Worm (Caenorhabditis elegans) whole organism, L4 larva: ENCODE data around the gene C54G7.1.

Experiments used
- D1046.2 ChIP-seq: fragments of 200-800 bp; sonication (Bioruptor generic); IDR thresholded peaks from 2 replicates; pipeline ENCODE4 v1.3.6; 2022; ENCODE audit warnings: missing genetic modification characterization, missing compliant biosample characterization
- F49E8.2 ChIP-seq: sonication (generic microtip); optimal IDR thresholded peaks from 2 replicates; lab custom pipeline; 2016; ENCODE audit warnings: missing compliant biosample characterization, mild to moderate bottlenecking, missing genetic modification characterization, borderline replicate concordance
- R02D3.7 ChIP-seq: fragments of 150-350 bp; sonication (generic microtip); optimal IDR thresholded peaks from 3 replicates; lab custom pipeline; 2014; ENCODE audit warnings: missing biosample characterization, missing genetic modification characterization
- T20F7.1 ChIP-seq: fragments of 200-800 bp; sonication (Bioruptor generic); optimal IDR thresholded peaks from 2 replicates; lab custom pipeline; 2018; ENCODE audit warnings: mild to moderate bottlenecking, missing genetic modification characterization, missing compliant biosample characterization
- T26A8.4 ChIP-seq: fragments of 200-800 bp; sonication (Bioruptor generic); IDR thresholded peaks from 2 replicates; pipeline ENCODE4 v1.3.6; 2022; ENCODE audit warnings: missing genetic modification characterization, missing compliant biosample characterization
- Y105C5A.15 ChIP-seq: fragments of 200-800 bp; sonication (Bioruptor generic); IDR thresholded peaks from 2 replicates; pipeline ENCODE4 v1.3.6; 2022; ENCODE audit warnings: missing genetic modification characterization, missing compliant biosample characterization
- Y75B8A.6 ChIP-seq: fragments of 200-800 bp; sonication (Bioruptor generic); IDR thresholded peaks from 2 replicates; pipeline ENCODE4 v1.3.6; 2022; ENCODE audit warnings: missing genetic modification reagents, missing genetic modification characterization, missing compliant biosample characterization
- aha-1 ChIP-seq: fragments of 150-350 bp; peaks from one replicate; lab custom pipeline; 2014; ENCODE audit warnings: missing biosample characterization, missing genetic modification characterization
- ceh-44 ChIP-seq: fragments of 200-800 bp; sonication (Bioruptor generic); IDR thresholded peaks from 2 replicates; pipeline ENCODE4 v1.3.6; 2022; ENCODE audit warnings: missing genetic modification reagents, missing genetic modification characterization, missing compliant biosample characterization
- ces-1 ChIP-seq: fragments of 150-350 bp; sonication (generic microtip); optimal IDR thresholded peaks from 4 replicates; lab custom pipeline; 2014; ENCODE audit warnings: missing biosample characterization, missing genetic modification reagents, missing genetic modification characterization
- cey-2 ChIP-seq: sonication (generic microtip); optimal IDR thresholded peaks from 3 replicates; lab custom pipeline; 2017; ENCODE audit warnings: missing genetic modification characterization, mild to moderate bottlenecking, missing compliant biosample characterization, antibody characterized with exemption, borderline replicate concordance; ENCODE audit not compliant: insufficient read depth
- daf-12 ChIP-seq: fragments of 150-350 bp; optimal IDR thresholded peaks from 2 replicates; lab custom pipeline; 2014; ENCODE audit warnings: missing biosample characterization, missing genetic modification reagents, missing genetic modification characterization
- dmd-8 ChIP-seq: fragments of 200-800 bp; sonication (Bioruptor generic); IDR thresholded peaks from 2 replicates; pipeline ENCODE4 v1.3.6; 2022; ENCODE audit warnings: missing genetic modification characterization, missing compliant biosample characterization
- dmd-9 ChIP-seq: fragments of 200-800 bp; sonication (Bioruptor generic); IDR thresholded peaks from 2 replicates; pipeline ENCODE4 v1.3.6; 2022; ENCODE audit warnings: missing genetic modification reagents, missing genetic modification characterization, missing compliant biosample characterization
- dve-1 ChIP-seq: sonication (generic microtip); optimal IDR thresholded peaks from 2 replicates; lab custom pipeline; 2017; ENCODE audit warnings: antibody characterized with exemption, mild to moderate bottlenecking, missing genetic modification characterization, missing compliant biosample characterization; ENCODE audit not compliant: insufficient read depth
- fkh-10 ChIP-seq: fragments of 150-350 bp; optimal IDR thresholded peaks from 2 replicates; lab custom pipeline; 2014; ENCODE audit warnings: missing biosample characterization, missing genetic modification reagents, missing genetic modification characterization
- jun-1 ChIP-seq: fragments of 150-350 bp; optimal IDR thresholded peaks from 2 replicates; lab custom pipeline; 2014; ENCODE audit warnings: missing biosample characterization, missing genetic modification reagents, missing genetic modification characterization
- lin-29 ChIP-seq: fragments of 200-800 bp; sonication (Bioruptor generic); IDR thresholded peaks from 2 replicates; pipeline ENCODE4 v1.3.6; 2022; ENCODE audit warnings: missing genetic modification reagents, missing genetic modification characterization, missing compliant biosample characterization
- lsy-2 ChIP-seq, 2 experiments: fragments of 150-350 bp in 1 of 2; sonication (generic microtip) in 1 of 2; optimal IDR thresholded peaks; 2 replicates each; lab custom pipeline; 2014 to 2017; ENCODE audit warnings: missing biosample characterization in 2 of 2, missing genetic modification characterization in 2 of 2
- mep-1 ChIP-seq: fragments of 150-350 bp; sonication (generic microtip); optimal IDR thresholded peaks from 3 replicates; lab custom pipeline; 2014; ENCODE audit warnings: missing biosample characterization, missing genetic modification characterization
- mxl-2 ChIP-seq: fragments of 200-800 bp; sonication (Bioruptor generic); conservative IDR thresholded peaks from 2 replicates; pipeline ENCODE4 v1.3.6; 2022; ENCODE audit warnings: missing genetic modification reagents, missing genetic modification characterization, missing compliant biosample characterization
- nhr-10 ChIP-seq: fragments of 150-350 bp; optimal IDR thresholded peaks from 2 replicates; lab custom pipeline; 2014; ENCODE audit warnings: missing biosample characterization, missing genetic modification characterization
- nhr-102 ChIP-seq: sonication (generic microtip); optimal IDR thresholded peaks from 2 replicates; lab custom pipeline; 2016; ENCODE audit warnings: mild to moderate bottlenecking, missing genetic modification characterization, moderate library complexity, missing compliant biosample characterization
- nhr-111 ChIP-seq: fragments of 200-800 bp; sonication (Bioruptor generic); optimal IDR thresholded peaks from 2 replicates; lab custom pipeline; 2018; ENCODE audit warnings: mild to moderate bottlenecking, missing genetic modification characterization, missing compliant biosample characterization
- nhr-25 ChIP-seq: sonication (generic microtip); optimal IDR thresholded peaks from 2 replicates; lab custom pipeline; 2017; ENCODE audit warnings: missing genetic modification characterization, mild to moderate bottlenecking, missing compliant biosample characterization, antibody characterized with exemption, moderate library complexity, borderline replicate concordance; ENCODE audit not compliant: insufficient read depth
- nhr-41 ChIP-seq: fragments of 200-800 bp; sonication (Bioruptor generic); IDR thresholded peaks from 2 replicates; pipeline ENCODE4 v1.3.6; 2022; ENCODE audit warnings: missing genetic modification reagents, missing genetic modification characterization, missing compliant biosample characterization
- nhr-6 ChIP-seq: fragments of 150-350 bp; optimal IDR thresholded peaks from 2 replicates; lab custom pipeline; 2014; ENCODE audit warnings: missing biosample characterization, missing genetic modification characterization
- nhr-77 ChIP-seq: fragments of 150-350 bp; optimal IDR thresholded peaks from 2 replicates; lab custom pipeline; 2014; ENCODE audit warnings: missing biosample characterization, missing genetic modification characterization
- php-3 ChIP-seq: fragments of 200-800 bp; sonication (Bioruptor generic); IDR thresholded peaks from 2 replicates; pipeline ENCODE4 v1.3.6; 2022; ENCODE audit warnings: missing genetic modification reagents, missing genetic modification characterization, missing compliant biosample characterization
- pqm-1 ChIP-seq: sonication (generic microtip); optimal IDR thresholded peaks from 2 replicates; lab custom pipeline; 2017; ENCODE audit warnings: missing biosample characterization, missing genetic modification characterization
- saeg-2 ChIP-seq: fragments of 200-800 bp; sonication (Bioruptor generic); IDR thresholded peaks from 2 replicates; pipeline ENCODE4 v1.3.6; 2022; ENCODE audit warnings: missing genetic modification reagents, missing genetic modification characterization, missing compliant biosample characterization
- sdz-12 ChIP-seq: fragments of 200-800 bp; sonication (Bioruptor generic); optimal IDR thresholded peaks from 2 replicates; lab custom pipeline; 2018; ENCODE audit warnings: mild to moderate bottlenecking, missing genetic modification characterization, missing compliant biosample characterization
- set-16 ChIP-seq: fragments of 200-800 bp; sonication (Bioruptor generic); IDR thresholded peaks from 2 replicates; pipeline ENCODE4 v1.3.6; 2022; ENCODE audit warnings: missing genetic modification reagents, missing genetic modification characterization, missing compliant biosample characterization
- skn-1 ChIP-seq: fragments of 150-350 bp; optimal IDR thresholded peaks from 2 replicates; lab custom pipeline; 2014; ENCODE audit warnings: missing biosample characterization, missing genetic modification characterization
- snpc-4 ChIP-seq: fragments of 150-350 bp; optimal IDR thresholded peaks from 2 replicates; lab custom pipeline; 2014; ENCODE audit warnings: missing biosample characterization, missing genetic modification characterization
- spr-3 ChIP-seq: fragments of 200-800 bp; sonication (Bioruptor generic); optimal IDR thresholded peaks from 2 replicates; lab custom pipeline; 2018; ENCODE audit warnings: mild to moderate bottlenecking, missing genetic modification characterization, missing compliant biosample characterization
- unc-130 ChIP-seq: sonication (generic microtip); optimal IDR thresholded peaks from 2 replicates; lab custom pipeline; 2016; ENCODE audit warnings: missing genetic modification reagents, missing genetic modification characterization, missing compliant biosample characterization
- unc-39 ChIP-seq: sonication (generic microtip); optimal IDR thresholded peaks from 2 replicates; lab custom pipeline; 2017; ENCODE audit warnings: missing biosample characterization, missing genetic modification characterization
- vab-7 ChIP-seq: fragments of 200-800 bp; sonication (Bioruptor generic); IDR thresholded peaks from 2 replicates; pipeline ENCODE4 v1.3.6; 2022; ENCODE audit warnings: missing genetic modification reagents, missing genetic modification characterization, missing compliant biosample characterization
- zfp-2 ChIP-seq: sonication (generic microtip); optimal IDR thresholded peaks from 2 replicates; lab custom pipeline; 2016; ENCODE audit warnings: mild to moderate bottlenecking, missing genetic modification characterization, missing compliant biosample characterization
- zfp-3 ChIP-seq: fragments of 200-800 bp; sonication (Bioruptor generic); conservative IDR thresholded peaks from 2 replicates; pipeline ENCODE4 v1.3.6; 2022; ENCODE audit warnings: missing genetic modification reagents, missing genetic modification characterization, missing compliant biosample characterization
- ztf-11 ChIP-seq: fragments of 150-350 bp; optimal IDR thresholded peaks from 2 replicates; lab custom pipeline; 2014; ENCODE audit warnings: missing biosample characterization, missing genetic modification characterization
- ztf-7 ChIP-seq: fragments of 150-350 bp; optimal IDR thresholded peaks from 2 replicates; lab custom pipeline; 2014; ENCODE audit warnings: missing biosample characterization, missing genetic modification characterization

C54G7.1 gene

DNA sequence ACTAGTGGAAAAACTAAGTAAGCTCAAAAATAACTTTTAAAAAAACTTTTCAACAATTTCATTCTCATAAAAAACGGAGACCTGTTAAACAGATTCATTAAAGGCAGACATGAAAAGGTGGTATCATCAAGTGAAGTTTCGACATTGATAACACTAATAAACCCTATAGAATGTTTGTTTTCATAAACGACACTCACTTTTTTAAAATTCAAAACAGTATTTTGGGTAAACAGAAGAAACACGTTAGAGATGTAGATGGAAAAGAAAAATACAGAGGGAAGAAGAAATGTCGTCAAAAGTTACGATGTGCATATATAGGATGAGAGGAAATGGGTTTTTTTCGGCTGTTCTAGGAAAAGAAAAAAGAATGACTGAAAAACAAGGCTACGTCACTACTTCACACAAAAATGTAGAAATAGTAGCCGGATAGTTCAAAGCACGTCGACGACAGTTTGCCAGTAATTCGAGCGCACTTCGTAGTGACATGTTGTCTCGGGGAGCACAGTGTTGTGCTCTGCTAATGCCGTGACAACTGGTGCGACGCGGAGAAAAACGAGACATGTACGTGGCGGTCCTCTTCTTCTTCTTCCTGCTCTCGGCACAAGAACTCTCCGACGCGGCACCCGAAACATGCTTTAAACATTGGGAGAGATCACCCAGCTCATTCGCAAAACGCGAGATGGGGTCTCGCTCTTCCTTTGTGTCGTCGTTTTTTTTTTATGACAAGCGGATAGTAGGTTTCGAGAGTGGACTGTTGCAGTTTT is 34.5 kb upstream of the C54G7.1 start (continued):
- TF ChIP-seq vab-7 (GFP tag; lab: Robert Waterston, UW) (no peak), zfp-2 (no peak), unc-130 (GFP tag; lab: Kevin White, UChicago) (no peak), pqm-1 (tag; lab: Kevin White, UChicago) (no peak), saeg-2 (GFP tag; lab: Robert Waterston, UW) (no peak), set-16 (GFP tag; lab: Robert Waterston, UW) (peak; percentile 28; the same call in 1 of the 2 replicates), zfp-3 (GFP tag; lab: Robert Waterston, UW) (no peak), unc-39 (tag; lab: Kevin White, UChicago) (no peak)

DNA sequence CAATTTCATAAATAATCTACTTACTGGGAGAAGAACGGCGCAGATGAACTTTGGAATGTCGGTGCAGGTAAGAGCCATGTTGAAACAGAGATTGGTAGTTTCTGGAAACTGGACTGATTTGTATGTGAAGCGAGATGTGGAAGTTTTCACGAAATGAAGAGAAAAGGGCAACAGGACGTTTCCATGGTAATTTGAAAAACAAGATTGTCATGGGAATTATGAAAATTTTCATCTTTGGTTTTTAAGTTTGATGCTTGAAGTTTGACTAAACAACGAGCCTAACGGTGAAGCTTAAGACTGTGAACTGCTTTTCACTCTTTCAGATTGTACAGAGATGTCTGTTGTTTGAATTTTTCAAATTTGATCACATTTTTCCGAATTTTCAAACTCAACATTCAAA is 31.5 kb upstream of the C54G7.1 start, which contains the start of gene T23F2.3:
T23F2.3 (minus strand) TSS at position 101 of the 400 bp plus-strand sequence.
- TF ChIP-seq R02D3.7 (tag; lab: Kevin White, UChicago) (no peak), php-3 (GFP tag; lab: Robert Waterston, UW) (no peak), ztf-11 (no peak), mep-1 (tag; lab: Kevin White, UChicago) (no peak), F49E8.2 (tag; lab: Kevin White, UChicago) (no peak), skn-1 (no peak), lsy-2 (tag; optimal IDR thresholded peaks at IDR 0.05; lab: Kevin White, UChicago) (no peak), nhr-10 (tag; lab: Kevin White, UChicago) (no peak), dmd-9 (GFP tag; lab: Robert Waterston, UW) (no peak), T26A8.4 (GFP tag; lab: Robert Waterston, UW) (no peak), Y75B8A.6 (GFP tag; lab: Robert Waterston, UW) (no peak), set-16 (GFP tag; lab: Robert Waterston, UW) (no peak), Y105C5A.15 (GFP tag; lab: Robert Waterston, UW) (no peak), spr-3 (GFP tag; lab: Kevin White, UChicago) (no peak), lin-29 (GFP tag; lab: Robert Waterston, UW) (no peak), jun-1 (tag; lab: Kevin White, UChicago) (no peak), dve-1 (tag; lab: Kevin White, UChicago) (no peak), nhr-41 (no peak)

DNA sequence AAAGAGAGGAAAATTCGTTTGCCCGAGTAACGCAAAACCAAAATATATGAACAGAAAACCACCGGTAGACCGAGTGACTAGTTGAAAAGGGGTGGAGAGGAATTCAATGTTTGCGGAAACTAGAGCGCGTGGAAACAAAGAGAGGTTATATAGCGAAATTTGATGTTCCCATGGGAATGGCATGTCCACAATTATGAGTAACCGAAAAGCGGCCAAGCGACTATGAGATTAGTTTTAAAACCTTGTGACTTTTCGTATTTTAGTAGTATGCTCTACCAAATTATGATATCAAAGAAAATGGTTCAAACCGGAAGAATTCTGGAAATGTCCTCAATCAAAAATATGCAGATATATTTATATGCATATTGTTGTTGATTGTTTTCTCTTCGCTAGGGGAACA is 31.0 kb upstream of the C54G7.1 start:
- TF ChIP-seq nhr-77 = no peak
- TF ChIP-seq nhr-111 (GFP tag; lab: Kevin White, UChicago) = no peak
- no peak for TF ChIP-seq fkh-10 (GFP tag; lab: Kevin White, UChicago)
- TF ChIP-seq lsy-2 (tag; optimal IDR thresholded peaks at IDR 0.05; lab: Kevin White, UChicago) = no peak
- TF ChIP-seq nhr-102 (tag; lab: Kevin White, UChicago) = no peak
- TF ChIP-seq mxl-2 (GFP tag; lab: Robert Waterston, UW) = no peak
- no peak for TF ChIP-seq ceh-44
- TF ChIP-seq nhr-6 (tag; lab: Kevin White, UChicago) = no peak
- no peak for TF ChIP-seq pqm-1 (tag; lab: Kevin White, UChicago)
- TF ChIP-seq cey-2 (tag; lab: Kevin White, UChicago) = no peak
- TF ChIP-seq, all 104 proteins: peak for 0

ce11 chrX:5514346-5514745 is 29.4 kb upstream of the C54G7.1 start:
- TF ChIP-seq skn-1 (no peak), D1046.2 (no peak), T20F7.1 (GFP tag; lab: Kevin White, UChicago) (no peak), ztf-11 (no peak), dmd-8 (no peak), nhr-25 (tag; lab: Kevin White, UChicago) (no peak), snpc-4 (tag; lab: Kevin White, UChicago) (no peak), daf-12 (tag; lab: Kevin White, UChicago) (no peak), ces-1 (no peak), dve-1 (tag; lab: Kevin White, UChicago) (peak; percentile 16), nhr-6 (tag; lab: Kevin White, UChicago) (peak; percentile 14), aha-1 (tag; lab: Kevin White, UChicago) (no peak), jun-1 (tag; lab: Kevin White, UChicago) (no peak), lsy-2 (tag; optimal IDR thresholded peaks at IDR 0.05; lab: Kevin White, UChicago) (no peak), dmd-9 (GFP tag; lab: Robert Waterston, UW) (no peak), ztf-7 (no peak), sdz-12 (GFP tag; lab: Kevin White, UChicago) (no peak)
